Fruit fly (Drosophila melanogaster) whole organism, embryonic: ENCODE data around the gene CG10581.
A peak's percentile ranks its signal among the peaks of the same experiment; 100 is the strongest.

Experiments used
- Antp ChIP-seq: fragments of 200-800 bp; sonication (Bioruptor generic); optimal IDR thresholded peaks from 3 replicates; lab custom pipeline; 2016; ENCODE audit warnings: missing biosample characterization, missing genetic modification characterization
- Awh ChIP-seq: fragments of 200-800 bp; sonication (Bioruptor generic); IDR thresholded peaks from 2 replicates; pipeline ENCODE4, ENCODE4 v1.3.6; 2022; ENCODE audit warnings: missing biosample characterization, missing genetic modification characterization
- B-H1 ChIP-seq: fragments of 200-800 bp; sonication (Bioruptor generic); IDR thresholded peaks from 3 replicates; pipeline ENCODE4 v1.3.6; 2022; ENCODE audit warnings: missing biosample characterization, missing genetic modification characterization
- CG10959 ChIP-seq: fragments of 200-800 bp; sonication (Bioruptor generic); IDR thresholded peaks from 2 replicates; pipeline ENCODE4 v1.3.6; 2022; ENCODE audit warnings: missing biosample characterization, missing genetic modification characterization
- CG13624 ChIP-seq: fragments of 200-800 bp; sonication (Bioruptor generic); optimal IDR thresholded peaks from 2 replicates; lab custom pipeline; 2016; ENCODE audit warnings: missing biosample characterization, missing genetic modification characterization
- CG15479 ChIP-seq: fragments of 200-800 bp; sonication (Bioruptor generic); optimal IDR thresholded peaks from 3 replicates; lab custom pipeline; 2019; ENCODE audit warnings: missing biosample characterization, mild to moderate bottlenecking, missing genetic modification characterization, moderate library complexity
- CG17328 ChIP-seq: fragments of 200-800 bp; sonication (Bioruptor generic); IDR thresholded peaks from 2 replicates; pipeline ENCODE4 v1.3.6; 2022; ENCODE audit warnings: missing biosample characterization, missing genetic modification characterization
- CG17829 ChIP-seq: fragments of 200-800 bp; optimal IDR thresholded peaks from 2 replicates; lab custom pipeline; 2019; ENCODE audit warnings: missing biosample characterization, mild to moderate bottlenecking, missing genetic modification characterization, moderate library complexity
- CG18262 ChIP-seq: fragments of 200-800 bp; optimal IDR thresholded peaks from 3 replicates; lab custom pipeline; 2019; ENCODE audit warnings: missing biosample characterization, mild to moderate bottlenecking, missing genetic modification characterization, moderate library complexity
- CG18764 ChIP-seq: fragments of 200-800 bp; sonication (Bioruptor generic); optimal IDR thresholded peaks from 3 replicates; lab custom pipeline; 2016; ENCODE audit warnings: missing biosample characterization, missing genetic modification characterization
- CG2120 ChIP-seq: fragments of 200-800 bp; sonication (Bioruptor generic); optimal IDR thresholded peaks from 3 replicates; lab custom pipeline; 2016; ENCODE audit warnings: missing biosample characterization, missing genetic modification characterization
- CG32532 ChIP-seq: fragments of 200-800 bp; sonication (Bioruptor generic); IDR thresholded peaks from 2 replicates; pipeline ENCODE4 v1.3.6; 2022; ENCODE audit warnings: missing biosample characterization, missing genetic modification characterization
- CG4617 ChIP-seq: fragments of 200-800 bp; sonication (Bioruptor generic); optimal IDR thresholded peaks from 3 replicates; lab custom pipeline; 2016; ENCODE audit warnings: missing biosample characterization, missing genetic modification characterization, borderline replicate concordance
- CG5180 ChIP-seq: fragments of 200-800 bp; sonication (Bioruptor generic); optimal IDR thresholded peaks from 3 replicates; lab custom pipeline; 2017; ENCODE audit warnings: missing biosample characterization, missing genetic modification characterization, mild to moderate bottlenecking, moderate library complexity, missing genetic modification reagents
- CG5245 ChIP-seq: fragments of 200-800 bp; sonication (Bioruptor generic); optimal IDR thresholded peaks from 3 replicates; lab custom pipeline; 2016; ENCODE audit warnings: missing biosample characterization, missing genetic modification characterization
- CG6654 ChIP-seq: fragments of 200-800 bp; sonication (Bioruptor generic); optimal IDR thresholded peaks from 2 replicates; lab custom pipeline; 2017; ENCODE audit warnings: missing biosample characterization, mild to moderate bottlenecking, missing genetic modification characterization
- CG7271 ChIP-seq: fragments of 200-800 bp; sonication (Bioruptor generic); optimal IDR thresholded peaks from 2 replicates; lab custom pipeline; 2018; ENCODE audit warnings: missing biosample characterization, mild to moderate bottlenecking, missing genetic modification characterization, moderate library complexity
- CG8089 ChIP-seq: fragments of 200-800 bp; sonication (Bioruptor generic); optimal IDR thresholded peaks from 3 replicates; lab custom pipeline; 2016; ENCODE audit warnings: missing biosample characterization, missing genetic modification characterization
- Dbx ChIP-seq: fragments of 200-800 bp; sonication (Bioruptor generic); IDR thresholded peaks from 3 replicates; pipeline ENCODE4 v1.3.6; 2022; ENCODE audit warnings: missing biosample characterization, missing genetic modification characterization
- Doc2 ChIP-seq: fragments of 200-800 bp; sonication (Bioruptor generic); IDR thresholded peaks from 2 replicates; pipeline ENCODE4 v1.3.6; 2022; ENCODE audit warnings: missing biosample characterization, missing genetic modification characterization
- Elba2 ChIP-seq: fragments of 200-800 bp; sonication (Bioruptor generic); optimal IDR thresholded peaks from 3 replicates; lab custom pipeline; 2016; ENCODE audit warnings: missing biosample characterization, missing genetic modification characterization
- HLH3B ChIP-seq: fragments of 200-800 bp; sonication (Bioruptor generic); IDR thresholded peaks from 2 replicates; pipeline ENCODE4 v1.3.6; 2022; ENCODE audit warnings: missing biosample characterization, missing genetic modification characterization
- Jarid2 ChIP-seq: fragments of 200-800 bp; sonication (Bioruptor generic); optimal IDR thresholded peaks from 3 replicates; lab custom pipeline; 2017; ENCODE audit warnings: mild to moderate bottlenecking, missing biosample characterization, missing genetic modification reagents, missing genetic modification characterization
- Kr ChIP-seq: fragments of 200-800 bp; sonication (Bioruptor generic); optimal IDR thresholded peaks from 2 replicates; lab custom pipeline; 2017; ENCODE audit warnings: missing biosample characterization, mild to moderate bottlenecking, missing genetic modification characterization
- Lpt ChIP-seq: fragments of >200 bp; optimal IDR thresholded peaks from 2 replicates; lab custom pipeline; 2018; ENCODE audit warnings: missing biosample characterization, missing genetic modification characterization
- MESR4 ChIP-seq: fragments of 200-800 bp; sonication (Bioruptor generic); optimal IDR thresholded peaks from 2 replicates; lab custom pipeline; 2018; ENCODE audit warnings: missing biosample characterization, mild to moderate bottlenecking, missing genetic modification characterization, moderate library complexity
- Med ChIP-seq: fragments of 200-800 bp; sonication (Bioruptor generic); peaks from one replicate; lab custom pipeline; 2016; ENCODE audit warnings: missing biosample characterization, missing genetic modification characterization, mild to moderate bottlenecking, inconsistent platforms, moderate library complexity
- Meics ChIP-seq: fragments of 200-800 bp; sonication (Bioruptor generic); optimal IDR thresholded peaks from 2 replicates; lab custom pipeline; 2017; ENCODE audit warnings: missing biosample characterization, mild to moderate bottlenecking, missing genetic modification characterization
- Opbp ChIP-seq: fragments of 200-800 bp; sonication (Bioruptor generic); IDR thresholded peaks from 3 replicates; pipeline ENCODE4 v1.3.6; 2022; ENCODE audit warnings: missing biosample characterization, missing genetic modification characterization; ENCODE audit not compliant: partially characterized antibody
- PHDP ChIP-seq: fragments of 200-800 bp; sonication (Bioruptor generic); optimal IDR thresholded peaks from 3 replicates; lab custom pipeline; 2018; ENCODE audit warnings: missing biosample characterization, mild to moderate bottlenecking, missing genetic modification characterization, moderate library complexity
- Scr ChIP-seq: fragments of 200-800 bp; sonication (Bioruptor generic); IDR thresholded peaks from 2 replicates; pipeline ENCODE4 v1.3.6; 2022; ENCODE audit warnings: missing biosample characterization, missing genetic modification characterization; ENCODE audit not compliant: partially characterized antibody
- ab ChIP-seq: fragments of 200-800 bp; sonication (Bioruptor generic); optimal IDR thresholded peaks from 2 replicates; lab custom pipeline; 2016; ENCODE audit warnings: missing biosample characterization, missing genetic modification characterization
- amos ChIP-seq: fragments of 200-800 bp; sonication (Bioruptor generic); IDR thresholded peaks from 2 replicates; pipeline ENCODE4 v1.3.6; 2022; ENCODE audit warnings: missing biosample characterization, missing genetic modification characterization; ENCODE audit not compliant: partially characterized antibody
- chinmo ChIP-seq: fragments of 200-800 bp; sonication (Bioruptor generic); IDR thresholded peaks from 4 replicates; pipeline ENCODE4 v1.3.6; 2022; ENCODE audit warnings: missing biosample characterization, missing genetic modification characterization; ENCODE audit not compliant: partially characterized antibody
- disco-r ChIP-seq: fragments of 200-800 bp; sonication (Bioruptor generic); optimal IDR thresholded peaks from 2 replicates; lab custom pipeline; 2016; ENCODE audit warnings: missing biosample characterization, missing genetic modification characterization
- exex ChIP-seq: fragments of 200-800 bp; sonication (Bioruptor generic); optimal IDR thresholded peaks from 4 replicates; lab custom pipeline; 2018; ENCODE audit warnings: missing biosample characterization, mild to moderate bottlenecking, missing genetic modification characterization, moderate library complexity
- ftz-f1 ChIP-seq: fragments of 200-800 bp; sonication (Bioruptor generic); optimal IDR thresholded peaks from 2 replicates; lab custom pipeline; 2016; ENCODE audit warnings: missing biosample characterization, missing genetic modification characterization
- gcm ChIP-seq: fragments of 200-800 bp; sonication (Bioruptor generic); optimal IDR thresholded peaks from 2 replicates; lab custom pipeline; 2019; ENCODE audit warnings: missing biosample characterization, mild to moderate bottlenecking, missing genetic modification characterization, moderate library complexity
- ham ChIP-seq: fragments of 200-800 bp; sonication (Bioruptor generic); IDR thresholded peaks from 2 replicates; pipeline ENCODE4 v1.3.6; 2022; ENCODE audit warnings: missing biosample characterization, missing genetic modification characterization
- hkb ChIP-seq, 2 experiments: fragments of 200-800 bp in 1 of 2; fragments of >200 bp in 1 of 2; sonication (Bioruptor generic) in 1 of 2; IDR thresholded peaks in 1 of 2; optimal IDR thresholded peaks in 1 of 2; 2 replicates each; pipeline versions ENCODE4 v1.3.6 to Lab custom; 2017 to 2022; ENCODE audit warnings: missing biosample characterization in 1 of 2, missing genetic modification characterization in 1 of 2
- lov ChIP-seq, 2 experiments: fragments of 200-800 bp in 1 of 2; fragments of >200 bp in 1 of 2; sonication (Bioruptor generic) in 1 of 2; IDR thresholded peaks in 1 of 2; optimal IDR thresholded peaks in 1 of 2; 2 replicates in 1 of 2; 3 replicates in 1 of 2; pipeline versions ENCODE4 v1.3.6 to Lab custom; 2017 to 2022; ENCODE audit warnings: missing biosample characterization in 1 of 2, missing genetic modification characterization in 1 of 2
- nerfin-1 ChIP-seq: fragments of 200-800 bp; sonication (Bioruptor generic); optimal IDR thresholded peaks from 3 replicates; lab custom pipeline; 2019; ENCODE audit warnings: missing biosample characterization, mild to moderate bottlenecking, missing genetic modification characterization, moderate library complexity
- nmo ChIP-seq: fragments of 200-800 bp; sonication (Bioruptor generic); optimal IDR thresholded peaks from 2 replicates; lab custom pipeline; 2018; ENCODE audit warnings: missing biosample characterization, mild to moderate bottlenecking, missing genetic modification characterization, moderate library complexity
- ro ChIP-seq: fragments of 200-800 bp; sonication (Bioruptor generic); IDR thresholded peaks from 2 replicates; pipeline ENCODE4 v1.3.6; 2022; ENCODE audit warnings: missing biosample characterization, missing genetic modification characterization
- slou ChIP-seq: fragments of 200-800 bp; sonication (Bioruptor generic); optimal IDR thresholded peaks from 3 replicates; lab custom pipeline; 2016; ENCODE audit warnings: missing biosample characterization, missing genetic modification characterization
- toy ChIP-seq: fragments of 200-800 bp; sonication (Bioruptor generic); IDR thresholded peaks from 2 replicates; pipeline ENCODE4 v1.3.6; 2022; ENCODE audit warnings: missing biosample characterization, missing genetic modification characterization
- ttk ChIP-seq: fragments of 200-800 bp; sonication (Bioruptor generic); IDR thresholded peaks from 2 replicates; pipeline ENCODE4 v2.1.2; 2022; ENCODE audit warnings: missing biosample characterization, missing genetic modification characterization
- wdn ChIP-seq: fragments of 200-800 bp; sonication (Bioruptor generic); IDR thresholded peaks from 2 replicates; pipeline ENCODE4 v1.3.6; 2022; ENCODE audit warnings: missing biosample characterization, missing genetic modification characterization
- wek ChIP-seq: fragments of 200-800 bp; sonication (Bioruptor generic); optimal IDR thresholded peaks from 3 replicates; lab custom pipeline; 2018; ENCODE audit warnings: missing biosample characterization, mild to moderate bottlenecking, missing genetic modification characterization, moderate library complexity

Gene CG10581

dm6 chr3L:21067553-21068157 is 33.7 kb upstream of the CG10581 start (continued):
- TF ChIP-seq ro (GFP tag; lab: Robert Waterston, UW) (no peak), exex (no peak), Opbp (GFP tag; lab: Robert Waterston, UW) (0 out of 3 replicates have a peak, but pooled peaks have one; percentile 53), Elba2 (GFP tag; lab: Kevin White, UChicago) (peak; percentile 46), wdn (GFP tag; lab: Robert Waterston, UW) (no peak), Scr (GFP tag; lab: Robert Waterston, UW) (no peak), CG13624 (no peak), disco-r (GFP tag; lab: Kevin White, UChicago) (no peak), hkb (optimal IDR thresholded peaks at IDR 0.05; lab: Kevin White, UChicago) (no peak), hkb (GFP tag; IDR thresholded peaks at IDR 0.05; lab: Robert Waterston, UW) (no peak), HLH3B (GFP tag; lab: Robert Waterston, UW) (no peak), Dbx (GFP tag; lab: Robert Waterston, UW) (no peak), CG17829 (peak; percentile 43), CG15479 (GFP tag; lab: Kevin White, UChicago) (peak; percentile 98), chinmo (GFP tag; lab: Robert Waterston, UW) (0 out of 4 replicates have a peak, but pooled peaks have one; percentile 75), Awh (peak; percentile 65; the same call in 1 of the 2 replicates), nmo (GFP tag; lab: Kevin White, UChicago) (no peak), CG18764 (no peak), ham (GFP tag; lab: Robert Waterston, UW) (no peak), slou (GFP tag; lab: Kevin White, UChicago) (no peak), Meics (GFP tag; lab: Kevin White, UChicago) (no peak), ftz-f1 (peak; percentile 17), nerfin-1 (tag; lab: Kevin White, UChicago) (no peak), wek (GFP tag; lab: Kevin White, UChicago) (peak; percentile 18), CG6654 (no peak), amos (GFP tag; lab: Robert Waterston, UW) (0 out of 2 replicates have a peak, but pooled peaks have one; percentile 24), Med (GFP tag; lab: Kevin White, UChicago) (peak; percentile 68), MESR4 (GFP tag; lab: Kevin White, UChicago) (peak; percentile 1), CG17328 (GFP tag; lab: Robert Waterston, UW) (no peak), Antp (GFP tag; lab: Kevin White, UChicago) (no peak), CG32532 (GFP tag; lab: Robert Waterston, UW) (no peak), ttk (GFP tag; lab: Robert Waterston, UW) (no peak), CG5245 (GFP tag; lab: Kevin White, UChicago) (no peak), lov (optimal IDR thresholded peaks at IDR 0.05; lab: Kevin White, UChicago) (no peak), lov (GFP tag; IDR thresholded peaks at IDR 0.05; lab: Robert Waterston, UW) (0 out of 3 replicates have a peak, but pooled peaks have one; percentile 36), CG2120 (GFP tag; lab: Kevin White, UChicago) (no peak), gcm (peak; percentile 1), B-H1 (no peak), CG4617 (no peak), CG10959 (GFP tag; lab: Robert Waterston, UW) (no peak), PHDP (tag; lab: Kevin White, UChicago) (no peak), CG8089 (no peak), Doc2 (no peak), CG18262 (tag; lab: Kevin White, UChicago) (no peak), CG5180 (peak; percentile 16), Kr (GFP tag; lab: Kevin White, UChicago) (peak; percentile 84), toy (GFP tag; lab: Robert Waterston, UW) (no peak), CG7271 (tag; lab: Kevin White, UChicago) (no peak), ab (GFP tag; lab: Kevin White, UChicago) (no peak), Jarid2 (GFP tag; lab: Kevin White, UChicago) (peak; percentile 15), Lpt (peak; percentile 80)
